Worm (Caenorhabditis elegans) whole organism, L4/young adult: Measurements from ENCODE around the gene num-1.
A peak's percentile ranks its signal among the peaks of the same experiment; 100 is the strongest.

ENCODE experiments used
- W03F9.2 ChIP-seq: fragments of 150-350 bp; optimal IDR thresholded peaks from 2 replicates; lab custom pipeline; 2014; ENCODE audit warnings: missing biosample characterization, missing genetic modification characterization
- dao-5 ChIP-seq: sonication (generic microtip); optimal IDR thresholded peaks from 2 replicates; lab custom pipeline; 2016; ENCODE audit warnings: missing genotype, missing genetic modification characterization, moderate library complexity, missing compliant biosample characterization
- him-1 ChIP-seq: sonication (generic microtip); optimal IDR thresholded peaks from 2 replicates; lab custom pipeline; 2016; ENCODE audit warnings: missing genotype, missing genetic modification reagents, missing genetic modification characterization, missing compliant biosample characterization

num-1 gene

DNA sequence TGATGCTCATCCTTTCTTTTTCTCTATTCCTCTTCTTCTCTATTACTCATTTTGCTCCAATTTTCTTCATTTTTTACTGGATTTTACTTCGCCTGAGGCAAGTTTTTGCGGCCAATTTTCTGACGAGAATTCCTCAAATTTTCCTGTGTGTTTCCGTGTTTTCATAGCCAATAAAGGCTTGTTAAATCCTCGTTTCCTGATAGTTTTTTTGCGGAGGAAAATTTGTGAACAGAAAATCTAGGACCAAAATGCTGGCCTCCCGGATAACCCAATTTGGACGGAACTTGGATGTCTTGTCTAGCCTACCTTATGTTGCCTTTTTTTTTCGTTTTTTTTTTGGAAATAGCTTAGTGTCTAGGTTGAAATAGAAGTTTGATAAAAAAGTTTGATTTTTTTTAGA, 16.0 kb upstream of the num-1 start:
- TF ChIP-seq W03F9.2 (tag; lab: Kevin White, UChicago) (no peak), dao-5 (tag; lab: Kevin White, UChicago) (no peak), him-1 (tag; lab: Kevin White, UChicago) (no peak)

DNA sequence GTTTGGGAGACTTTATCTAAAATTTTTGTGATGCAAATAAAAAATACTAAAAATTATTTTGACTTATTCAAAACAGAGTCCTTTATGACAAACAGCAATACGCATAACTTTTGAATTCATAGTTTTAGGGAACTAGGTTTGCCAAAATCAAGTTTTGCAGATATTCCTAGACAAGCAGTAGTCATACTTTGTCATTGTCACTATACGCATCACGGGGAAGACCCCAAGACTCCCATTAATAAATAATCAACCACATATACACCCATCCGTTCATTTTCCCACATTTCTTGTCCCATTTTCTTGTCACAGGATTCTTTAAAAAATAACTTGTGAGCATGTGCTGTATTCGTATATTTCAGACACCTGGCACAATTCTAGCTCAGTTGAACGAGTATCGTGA, 15.2 kb upstream of the num-1 start, which contains the start of gene Y44A6D.7:
Gene Y44A6D.7, plus strand, starts transcription at position 301 of the 400 bp plus-strand sequence.
- no peak for TF ChIP-seq W03F9.2 (tag; lab: Kevin White, UChicago)

DNA sequence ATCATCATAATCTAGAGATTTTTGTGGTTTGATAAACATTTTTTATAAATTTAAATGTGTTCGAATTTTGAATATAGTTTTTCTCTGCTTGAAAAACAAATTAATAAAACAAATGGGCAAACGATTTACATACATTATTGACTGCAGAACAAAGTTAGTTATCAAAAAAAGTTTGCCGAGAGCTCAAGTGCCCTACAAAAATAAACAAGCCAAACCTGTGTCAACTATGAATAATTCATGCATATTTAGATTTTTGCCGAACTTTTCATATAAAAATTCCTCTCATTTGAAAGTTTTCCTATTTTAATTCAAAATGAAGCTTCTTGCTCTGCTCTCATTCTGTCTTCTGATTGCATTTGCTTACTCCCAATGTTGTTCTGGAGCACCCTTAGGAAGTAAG, 13.8 kb upstream of the num-1 start, which contains the start of gene sshk-1:
Gene sshk-1, plus strand, starts transcription at position 301 of the 400 bp plus-strand sequence.
- TF ChIP-seq him-1 (tag; lab: Kevin White, UChicago) (no peak), dao-5 (tag; lab: Kevin White, UChicago) (no peak), W03F9.2 (tag; lab: Kevin White, UChicago) (no peak)

DNA sequence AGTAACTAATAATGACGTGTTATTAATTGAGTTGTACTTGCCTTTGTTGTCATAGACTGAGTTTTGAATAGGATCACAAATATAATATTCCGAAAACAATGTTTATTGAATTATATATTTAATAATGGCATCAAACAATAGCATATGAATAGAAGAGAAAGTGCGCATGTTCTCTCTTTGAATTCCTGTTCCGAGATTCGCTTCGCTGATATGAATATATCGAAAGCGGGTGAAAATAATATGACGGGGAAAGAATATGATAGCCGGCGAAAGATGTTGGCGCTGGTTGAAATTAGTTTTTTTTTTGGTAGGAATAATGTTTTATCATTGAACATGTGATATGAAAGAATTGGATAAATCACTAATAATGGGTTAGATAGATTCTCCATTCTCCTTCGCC, 9.6 kb upstream of the num-1 start, which contains the start of gene T03D8.6:
Gene T03D8.6, minus strand, starts transcription at position 298 of the 400 bp plus-strand sequence.
- no peak for TF ChIP-seq W03F9.2 (tag; lab: Kevin White, UChicago)
- TF ChIP-seq dao-5 (tag; lab: Kevin White, UChicago) = no peak
- no peak for TF ChIP-seq him-1 (tag; lab: Kevin White, UChicago)

DNA sequence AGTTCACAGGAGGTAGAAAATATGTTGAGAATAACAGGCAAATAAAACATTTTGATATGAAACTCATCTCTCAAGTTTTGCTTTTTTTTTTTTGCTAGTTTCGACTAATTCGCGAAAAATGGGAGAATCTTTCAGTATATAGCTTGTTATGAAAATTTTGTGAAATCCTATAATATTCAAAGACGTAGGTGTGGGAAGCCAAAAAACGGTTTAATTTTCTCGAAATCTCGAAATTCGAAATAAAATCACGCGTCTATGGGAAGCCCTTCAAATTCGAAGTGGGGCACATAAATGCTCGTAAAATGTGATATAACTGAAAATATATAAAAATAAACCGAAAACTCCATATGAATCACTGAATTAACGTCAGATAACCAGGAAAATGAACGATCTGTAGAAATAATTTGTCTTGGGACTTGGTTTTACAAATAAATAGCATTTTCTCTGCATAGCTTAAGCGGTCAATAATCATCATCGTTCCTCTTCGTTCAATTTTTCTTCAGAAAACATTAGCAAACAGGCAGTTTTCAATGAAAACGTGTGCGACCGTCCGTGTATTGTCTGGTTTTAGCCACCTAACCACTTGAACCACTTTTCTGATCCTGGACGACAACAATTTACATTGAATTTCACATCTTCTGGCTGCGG, 4.5 kb upstream of the num-1 start, which contains the start of the genes gcy-22 and grl-14:
Gene gcy-22, minus strand, starts transcription at position 101 of the 648 bp plus-strand sequence.
Gene grl-14, plus strand, starts transcription at position 598 of the 648 bp plus-strand sequence.
- TF ChIP-seq dao-5 (tag; lab: Kevin White, UChicago) = no peak

DNA sequence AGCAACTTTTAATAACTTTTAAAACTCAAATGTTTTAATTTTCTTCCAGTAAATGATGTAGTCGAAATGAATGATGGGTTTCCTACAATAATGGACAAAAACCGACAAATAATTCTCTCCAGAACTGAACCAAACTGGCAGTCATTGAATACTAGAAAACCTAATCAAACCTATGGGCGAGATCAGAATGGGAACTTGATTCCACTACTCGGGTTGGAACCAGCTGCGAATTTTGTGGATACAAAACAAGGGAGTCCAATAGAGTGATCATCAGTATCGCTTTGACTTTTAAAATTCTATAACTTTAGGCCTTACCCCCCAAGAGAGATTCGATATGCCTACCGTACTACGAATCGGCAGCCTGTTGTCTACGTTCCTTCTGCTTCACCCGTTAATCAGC, 3.0 kb upstream of the num-1 start:
- TF ChIP-seq W03F9.2 (tag; lab: Kevin White, UChicago) = no peak
- TF ChIP-seq dao-5 (tag; lab: Kevin White, UChicago) = no peak
- TF ChIP-seq him-1 (tag; lab: Kevin White, UChicago) = no peak

DNA sequence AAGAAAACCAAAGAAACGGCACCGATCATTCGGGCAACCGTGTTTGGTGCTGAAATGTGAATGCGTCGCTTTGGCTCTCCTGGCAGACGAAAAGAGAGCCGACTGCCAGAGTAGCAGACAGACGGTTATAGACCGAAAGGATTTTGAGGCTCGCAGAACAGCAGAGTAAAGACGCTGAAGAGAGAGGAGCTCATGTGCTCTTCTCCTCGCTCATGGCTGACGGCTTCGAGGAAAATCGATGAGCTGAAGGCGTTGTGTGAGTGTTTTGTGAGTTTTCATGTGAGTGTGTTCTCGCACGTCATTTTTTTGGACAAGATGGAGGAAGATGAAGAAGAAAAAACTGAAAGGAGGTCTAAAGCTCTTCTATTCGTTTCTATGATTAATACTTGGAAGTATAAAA, 791 bp upstream of the num-1 start, which contains the start of gene sbt-1:
Gene sbt-1, minus strand, starts transcription at position 62 of the 400 bp plus-strand sequence.
- TF ChIP-seq dao-5 (tag; lab: Kevin White, UChicago) (no peak), him-1 (tag; lab: Kevin White, UChicago) (peak; percentile 40), W03F9.2 (tag; lab: Kevin White, UChicago) (no peak)

DNA sequence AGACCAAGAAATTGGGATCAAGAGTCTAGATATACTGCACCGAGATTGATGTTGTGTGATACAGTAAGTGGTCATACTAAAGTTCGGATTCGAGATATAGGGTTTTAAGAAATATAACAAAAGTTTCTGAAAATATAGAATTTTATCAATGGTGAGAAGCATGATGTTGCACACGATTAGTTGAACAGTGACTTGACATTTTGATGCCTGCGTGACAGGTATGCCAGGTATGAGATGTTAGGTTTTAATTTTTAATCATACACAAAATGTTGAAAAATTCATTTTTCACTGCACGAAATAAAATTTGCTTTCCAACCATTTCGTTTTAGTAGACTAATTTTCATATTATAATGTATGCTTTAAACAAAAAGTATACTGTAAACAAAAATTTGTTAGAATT, 798 bp downstream of the num-1 start:
- TF ChIP-seq dao-5 (tag; lab: Kevin White, UChicago) (no peak), W03F9.2 (tag; lab: Kevin White, UChicago) (no peak)

DNA sequence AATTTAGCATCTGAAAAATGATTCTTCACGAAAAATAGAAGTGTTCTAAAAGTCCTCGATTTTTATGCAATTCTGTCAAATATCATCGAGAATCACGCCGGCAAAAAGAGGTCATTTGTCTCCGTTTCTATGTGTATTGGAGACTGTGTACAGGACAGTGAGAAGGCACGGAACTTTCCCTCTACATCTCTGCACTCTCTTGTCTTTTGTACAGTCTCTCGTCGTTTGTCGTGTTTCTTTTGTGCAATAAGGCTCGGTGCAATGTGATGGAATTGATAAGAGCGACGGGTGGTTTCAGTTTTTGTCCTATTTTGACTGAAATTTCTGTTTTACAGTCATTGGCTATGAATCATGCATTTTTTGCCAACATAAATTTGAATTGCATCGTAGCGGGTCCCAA, 2.3 kb downstream of the num-1 start:
- no peak for TF ChIP-seq W03F9.2 (tag; lab: Kevin White, UChicago)
- TF ChIP-seq him-1 (tag; lab: Kevin White, UChicago) = no peak
- TF ChIP-seq dao-5 (tag; lab: Kevin White, UChicago) = no peak

DNA sequence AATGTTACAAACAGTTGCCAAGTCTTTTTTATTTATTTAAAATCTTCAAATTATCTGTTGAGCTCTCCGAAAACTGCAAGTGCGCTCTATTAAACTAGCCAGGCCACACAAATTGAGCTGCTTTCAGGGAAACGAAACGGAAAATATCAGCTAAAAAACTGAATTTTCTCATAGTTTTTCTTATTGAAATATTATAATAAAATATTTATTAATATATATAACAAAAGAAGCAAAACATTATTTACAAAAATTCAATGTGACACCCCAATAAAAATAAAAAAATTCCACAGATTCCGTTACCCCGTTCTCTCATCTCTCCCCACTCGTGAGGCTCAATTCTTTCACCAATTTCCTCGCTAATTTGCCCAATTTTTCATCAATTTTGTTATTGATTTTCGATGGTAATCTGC, 2.9 kb downstream of the num-1 start:
- TF ChIP-seq W03F9.2 (tag; lab: Kevin White, UChicago) (no peak), him-1 (tag; lab: Kevin White, UChicago) (no peak), dao-5 (tag; lab: Kevin White, UChicago) (no peak)

DNA sequence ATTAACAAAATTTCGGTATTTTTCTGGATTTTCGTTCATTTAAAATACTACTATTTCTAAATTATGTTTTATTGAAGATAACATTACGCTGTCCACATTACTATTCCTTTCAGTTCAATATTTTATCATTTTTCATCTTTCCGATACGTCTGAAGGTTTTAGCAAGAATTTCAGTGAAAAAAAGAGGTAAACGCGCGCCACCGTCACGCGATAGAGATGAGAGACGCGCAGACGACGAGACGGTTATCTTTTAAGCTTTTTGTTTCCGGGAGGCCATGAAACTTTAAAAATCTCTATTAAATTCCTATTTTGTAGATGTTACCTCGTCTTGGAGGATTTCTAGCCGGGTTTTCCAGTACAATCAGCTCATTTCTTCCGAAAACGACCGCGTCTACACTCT, 8.2 kb downstream of the num-1 start, which contains the start of gene mrps-12:
Gene mrps-12, plus strand, starts transcription at position 316 of the 400 bp plus-strand sequence.
- TF ChIP-seq him-1 (tag; lab: Kevin White, UChicago) (no peak), W03F9.2 (tag; lab: Kevin White, UChicago) (no peak), dao-5 (tag; lab: Kevin White, UChicago) (no peak)

DNA sequence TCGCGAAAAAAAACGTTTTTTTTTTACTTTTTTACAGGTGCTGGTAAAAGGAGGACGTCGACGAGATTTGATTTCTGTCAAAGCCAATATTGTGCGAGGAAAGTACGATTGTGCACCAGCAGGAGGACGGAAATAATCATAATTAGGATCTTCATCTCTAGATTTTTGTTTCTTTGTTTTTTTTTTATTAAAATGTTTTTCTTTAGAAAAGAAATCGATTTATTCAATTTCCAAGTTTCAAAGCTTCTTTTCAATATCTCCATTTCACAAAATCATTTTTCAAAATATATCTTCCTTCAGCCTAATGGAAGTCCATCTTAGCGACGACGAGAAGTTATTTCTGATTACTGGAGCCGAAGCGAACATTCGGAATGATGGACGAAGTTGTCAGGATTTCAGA, 9.0 kb downstream of the num-1 start, which contains the start of gene exos-7:
Gene exos-7, plus strand, starts transcription at position 301 of the 400 bp plus-strand sequence.
- TF ChIP-seq dao-5 (tag; lab: Kevin White, UChicago) (no peak), him-1 (tag; lab: Kevin White, UChicago) (no peak), W03F9.2 (tag; lab: Kevin White, UChicago) (no peak)

DNA sequence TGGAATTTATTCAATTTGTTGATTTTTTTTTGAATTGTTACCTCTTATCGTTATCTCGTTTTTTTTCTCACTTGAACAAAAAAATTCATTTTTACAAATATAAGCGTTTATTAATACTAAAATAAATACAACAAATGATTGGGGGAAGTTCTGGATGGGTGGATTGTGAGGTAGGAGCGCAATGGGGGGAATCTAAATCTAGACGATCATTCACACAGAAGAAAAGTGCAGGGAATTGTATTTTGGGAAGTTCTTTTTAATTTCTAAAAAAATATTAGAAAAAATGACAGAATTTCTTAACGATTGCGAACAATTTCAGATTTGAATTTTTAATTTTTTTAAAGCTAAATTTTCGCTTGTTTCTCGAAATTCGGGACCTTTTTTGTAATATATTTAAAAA, 11.9 kb downstream of the num-1 start:
- no peak for TF ChIP-seq him-1 (tag; lab: Kevin White, UChicago)
- no peak for TF ChIP-seq dao-5 (tag; lab: Kevin White, UChicago)
- TF ChIP-seq W03F9.2 (tag; lab: Kevin White, UChicago) = no peak
